Worm (Caenorhabditis elegans): ENCODE measurements around the gene kin-16.

The kin-16 gene

DNA sequence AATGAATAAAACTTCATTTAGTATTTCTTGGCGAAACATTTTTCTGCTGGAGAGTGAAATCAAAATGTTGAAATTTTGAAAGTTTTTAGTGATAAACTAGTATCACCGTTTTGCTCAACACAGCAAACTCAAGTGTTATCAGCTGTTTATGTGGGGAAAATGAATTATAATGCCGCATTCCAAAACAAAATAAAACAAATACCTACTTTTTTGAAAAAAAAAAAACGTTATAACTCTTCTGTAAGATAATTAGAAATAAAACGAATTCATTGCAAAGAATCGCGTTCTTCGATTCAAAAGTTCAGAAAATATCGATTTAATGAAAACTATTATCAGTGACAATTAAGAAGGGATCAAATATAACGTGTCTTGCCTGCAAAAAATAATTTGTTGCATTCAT is 38.4 kb downstream of the kin-16 start, which contains the start of gene Y51B9A.9:
TSS of gene Y51B9A.9 (minus strand) at position 101 of the 400 bp plus-strand sequence.
- TF ChIP-seq nhr-12 (tag; optimal IDR thresholded peaks at IDR 0.05) (no peak), pax-3 (tag; optimal IDR thresholded peaks at IDR 0.05) (no peak), elt-2 (tag; optimal IDR thresholded peaks at IDR 0.05) (peak; percentile 3), pag-3 (tag; optimal IDR thresholded peaks at IDR 0.05; ENCODE audit: borderline replicate concordance, insufficient read depth) (no peak)

DNA sequence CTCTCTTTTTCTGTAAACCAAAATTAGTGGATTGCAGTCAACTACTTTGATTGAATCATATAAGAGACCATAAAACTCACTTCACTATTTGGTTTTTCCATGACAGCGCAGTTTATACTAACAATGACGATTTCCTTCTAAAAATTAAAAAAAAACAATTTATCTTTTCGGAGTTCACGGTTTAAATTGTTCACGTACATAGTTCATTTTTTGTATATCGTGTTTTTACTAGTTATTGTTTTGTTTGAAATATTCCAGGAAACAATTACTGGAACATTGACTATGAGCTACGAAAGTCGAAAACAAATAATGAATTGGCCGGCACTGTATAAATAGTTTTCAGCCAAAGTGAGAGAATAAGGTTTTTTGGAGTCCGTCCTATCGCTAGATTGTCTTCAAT is 43.2 kb downstream of the kin-16 start, which contains the start of gene lido-17:
TSS of gene lido-17 (minus strand) at position 101 of the 400 bp plus-strand sequence.
- TF ChIP-seq mdl-1 (tag; optimal IDR thresholded peaks at IDR 0.05) (no peak), unc-62 (GFP tag; optimal IDR thresholded peaks at IDR 0.05) (no peak), ztf-11 (tag; optimal IDR thresholded peaks at IDR 0.05) (no peak), mep-1 (tag; optimal IDR thresholded peaks at IDR 0.05) (no peak), elt-2 (tag; optimal IDR thresholded peaks at IDR 0.05) (no peak), skn-1 (tag; optimal IDR thresholded peaks at IDR 0.05) (no peak), snu-23 (GFP tag; optimal IDR thresholded peaks at IDR 0.05) (no peak)

DNA sequence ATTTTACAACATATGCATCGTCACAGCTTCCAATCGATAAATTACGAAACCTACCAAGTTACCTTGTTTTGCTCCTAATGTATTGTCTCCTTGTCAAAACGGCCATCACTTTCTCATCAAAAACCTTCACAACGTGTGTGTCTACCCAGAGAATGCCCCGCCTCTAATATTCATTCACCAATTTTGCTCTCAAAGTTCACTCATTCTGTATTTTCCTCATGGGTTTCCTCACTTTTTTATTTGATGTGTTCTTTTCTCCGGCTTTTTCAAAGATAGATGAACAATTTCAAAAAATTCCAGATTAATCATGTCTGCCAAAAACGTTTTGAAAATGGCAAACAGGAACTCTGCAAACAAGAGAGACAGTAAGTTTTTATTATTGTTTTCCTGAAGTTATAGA is 50.7 kb downstream of the kin-16 start, which contains the start of gene C06C3.7:
TSS of gene C06C3.7 (plus strand) at position 301 of the 400 bp plus-strand sequence.
- TF ChIP-seq nhr-85 (tag): no peak
- no peak for TF ChIP-seq unc-86 (tag; optimal IDR thresholded peaks at IDR 0.05)
- TF ChIP-seq irx-1 (tag; optimal IDR thresholded peaks at IDR 0.05): no peak
- TF ChIP-seq lin-35 (GFP tag; optimal IDR thresholded peaks at IDR 0.05): no peak
- no peak for TF ChIP-seq C04F5.9 (tag; optimal IDR thresholded peaks at IDR 0.05)
- TF ChIP-seq efl-1 (optimal IDR thresholded peaks at IDR 0.05): no peak
- TF ChIP-seq efl-1 (GFP tag; optimal IDR thresholded peaks at IDR 0.05 in 1 of 2): no peak
- no peak for TF ChIP-seq snpc-4 (tag; optimal IDR thresholded peaks at IDR 0.05)
- TF ChIP-seq skn-1 (tag; optimal IDR thresholded peaks at IDR 0.05): no peak
- no peak for TF ChIP-seq unc-62 (GFP tag; optimal IDR thresholded peaks at IDR 0.05)
- no peak for TF ChIP-seq ceh-63 (GFP tag; optimal IDR thresholded peaks at IDR 0.05)
- no peak for TF ChIP-seq egl-13 (tag; optimal IDR thresholded peaks at IDR 0.05)
- TF ChIP-seq fkh-8 (tag; optimal IDR thresholded peaks at IDR 0.05): no peak
- TF ChIP-seq Y116A8C.19 (tag; optimal IDR thresholded peaks at IDR 0.05; ENCODE audit: borderline replicate concordance): no peak
- no peak for TF ChIP-seq pqm-1 (tag; optimal IDR thresholded peaks at IDR 0.05)
